Fruit fly (Drosophila melanogaster) whole organism, embryonic: Measurements from ENCODE around the gene CG12299.

Experiments
- Abd-B ChIP-seq: fragments of 200-800 bp; sonication (Bioruptor generic); optimal IDR thresholded peaks from 2 replicates; lab custom pipeline; 2018; ENCODE audit warnings: missing biosample characterization, mild to moderate bottlenecking, missing genetic modification characterization, moderate library complexity
- BEAF-32 ChIP-seq: fragments of 200-800 bp; sonication (Bioruptor generic); optimal IDR thresholded peaks from 3 replicates; lab custom pipeline; 2017; ENCODE audit warnings: missing biosample characterization, missing genetic modification characterization, mild to moderate bottlenecking, moderate library complexity, missing genetic modification reagents
- CG10147 ChIP-seq: fragments of 200-800 bp; sonication (Bioruptor generic); optimal IDR thresholded peaks from 2 replicates; lab custom pipeline; 2019; ENCODE audit warnings: missing biosample characterization, mild to moderate bottlenecking, missing genetic modification characterization, moderate library complexity
- CG10274 ChIP-seq: fragments of 200-800 bp; sonication (Bioruptor generic); optimal IDR thresholded peaks from 3 replicates; lab custom pipeline; 2017; ENCODE audit warnings: missing biosample characterization, mild to moderate bottlenecking, missing genetic modification characterization
- CG12155 ChIP-seq: fragments of 200-800 bp; sonication (Bioruptor generic); optimal IDR thresholded peaks from 3 replicates; lab custom pipeline; 2016; ENCODE audit warnings: missing biosample characterization, missing genetic modification characterization
- CG15073 ChIP-seq: fragments of 200-800 bp; sonication (Bioruptor generic); optimal IDR thresholded peaks from 2 replicates; lab custom pipeline; 2016; ENCODE audit warnings: missing biosample characterization, missing genetic modification characterization
- CG17186 ChIP-seq: fragments of 200-800 bp; sonication (Bioruptor generic); optimal IDR thresholded peaks from 3 replicates; lab custom pipeline; 2017; ENCODE audit warnings: missing biosample characterization, missing genetic modification reagents, missing genetic modification characterization
- CG17829 ChIP-seq: fragments of 200-800 bp; optimal IDR thresholded peaks from 2 replicates; lab custom pipeline; 2019; ENCODE audit warnings: missing biosample characterization, mild to moderate bottlenecking, missing genetic modification characterization, moderate library complexity
- CG1832 ChIP-seq: fragments of 200-800 bp; sonication (Bioruptor generic); optimal IDR thresholded peaks from 2 replicates; lab custom pipeline; 2017; ENCODE audit warnings: missing biosample characterization, mild to moderate bottlenecking, missing genetic modification characterization, inconsistent platforms
- CG2116 ChIP-seq: fragments of 200-800 bp; sonication (Bioruptor generic); optimal IDR thresholded peaks from 3 replicates; lab custom pipeline; 2018; ENCODE audit warnings: missing biosample characterization, mild to moderate bottlenecking, missing genetic modification characterization
- CG2120 ChIP-seq: fragments of 200-800 bp; sonication (Bioruptor generic); optimal IDR thresholded peaks from 3 replicates; lab custom pipeline; 2016; ENCODE audit warnings: missing biosample characterization, missing genetic modification characterization
- CG2712 ChIP-seq: fragments of 200-800 bp; optimal IDR thresholded peaks from 3 replicates; lab custom pipeline; 2019; ENCODE audit warnings: missing biosample characterization, mild to moderate bottlenecking, missing genetic modification characterization, moderate library complexity
- CG4854 ChIP-seq: fragments of 200-800 bp; sonication (Bioruptor generic); optimal IDR thresholded peaks from 2 replicates; lab custom pipeline; 2016; ENCODE audit warnings: missing biosample characterization, missing genetic modification characterization, inconsistent platforms
- CG5180 ChIP-seq: fragments of 200-800 bp; sonication (Bioruptor generic); optimal IDR thresholded peaks from 3 replicates; lab custom pipeline; 2017; ENCODE audit warnings: missing biosample characterization, missing genetic modification characterization, mild to moderate bottlenecking, moderate library complexity, missing genetic modification reagents
- CG6791 ChIP-seq: fragments of 200-800 bp; sonication (Bioruptor generic); IDR thresholded peaks from 3 replicates; pipeline ENCODE4 v1.3.6; 2022; ENCODE audit warnings: missing biosample characterization, missing genetic modification characterization; ENCODE audit not compliant: partially characterized antibody
- CG7786 ChIP-seq: fragments of 200-800 bp; sonication (Bioruptor generic); optimal IDR thresholded peaks from 2 replicates; lab custom pipeline; 2016; ENCODE audit warnings: missing biosample characterization, missing genetic modification characterization
- CG7963 ChIP-seq: fragments of 200-800 bp; sonication (Bioruptor generic); IDR thresholded peaks from 3 replicates; pipeline ENCODE4 v1.3.6; 2022; ENCODE audit warnings: missing biosample characterization, missing genetic modification characterization; ENCODE audit not compliant: partially characterized antibody
- CG8944 ChIP-seq: fragments of 200-800 bp; sonication (Bioruptor generic); optimal IDR thresholded peaks from 3 replicates; lab custom pipeline; 2016; ENCODE audit warnings: missing biosample characterization, missing genetic modification characterization
- Dip2 ChIP-seq: fragments of 200-800 bp; sonication (Bioruptor generic); IDR thresholded peaks from 2 replicates; pipeline ENCODE4 v1.3.6; 2022; ENCODE audit warnings: missing biosample characterization, missing genetic modification characterization
- Ets65A ChIP-seq: fragments of 200-800 bp; sonication (Bioruptor generic); peaks from one replicate; lab custom pipeline; 2016; ENCODE audit warnings: missing biosample characterization, missing genetic modification characterization
- H15 ChIP-seq: fragments of 200-800 bp; sonication (Bioruptor generic); IDR thresholded peaks from 3 replicates; pipeline ENCODE4 v1.3.6; 2022; ENCODE audit warnings: missing biosample characterization, missing genetic modification characterization
- HLH4C ChIP-seq: fragments of 200-800 bp; sonication (Bioruptor generic); IDR thresholded peaks from 3 replicates; pipeline ENCODE4 v1.3.6; 2022; ENCODE audit warnings: missing biosample characterization, missing genetic modification characterization; ENCODE audit not compliant: partially characterized antibody
- HLHmδ ChIP-seq: fragments of 200-800 bp; sonication (Bioruptor generic); optimal IDR thresholded peaks from 2 replicates; lab custom pipeline; 2018; ENCODE audit warnings: missing biosample characterization, mild to moderate bottlenecking, missing genetic modification characterization, moderate library complexity
- Hsf ChIP-seq: fragments of 200-800 bp; sonication (Bioruptor generic); optimal IDR thresholded peaks from 3 replicates; lab custom pipeline; 2016; ENCODE audit warnings: missing biosample characterization, missing genetic modification characterization
- NC2β ChIP-seq: fragments of 200-800 bp; sonication (Bioruptor generic); optimal IDR thresholded peaks from 2 replicates; lab custom pipeline; 2016; ENCODE audit warnings: missing biosample characterization, missing genetic modification characterization
- Pdp1 ChIP-seq, 2 experiments: fragments of 200-800 bp; sonication (Bioruptor generic); optimal IDR thresholded peaks; 3 replicates each; lab custom pipeline; 2016; ENCODE audit warnings: missing biosample characterization in 2 of 2, missing genetic modification characterization in 2 of 2, mild to moderate bottlenecking in 1 of 2, moderate library complexity in 1 of 2
- Rx ChIP-seq: fragments of 200-800 bp; sonication (Bioruptor generic); IDR thresholded peaks from 2 replicates; pipeline ENCODE4 v1.3.6; 2022; ENCODE audit warnings: missing biosample characterization, missing genetic modification characterization
- ac ChIP-seq: fragments of 200-800 bp; sonication (Bioruptor generic); optimal IDR thresholded peaks from 3 replicates; lab custom pipeline; 2017; ENCODE audit warnings: missing biosample characterization, mild to moderate bottlenecking, missing genetic modification characterization
- chif ChIP-seq, 2 experiments: fragments of 200-800 bp; sonication (Bioruptor generic); optimal IDR thresholded peaks; 3 replicates each; lab custom pipeline; 2016; ENCODE audit warnings: missing biosample characterization in 2 of 2, missing genetic modification characterization in 2 of 2
- chinmo ChIP-seq: fragments of 200-800 bp; sonication (Bioruptor generic); IDR thresholded peaks from 4 replicates; pipeline ENCODE4 v1.3.6; 2022; ENCODE audit warnings: missing biosample characterization, missing genetic modification characterization; ENCODE audit not compliant: partially characterized antibody
- fd96Cb ChIP-seq: fragments of 200-800 bp; sonication (Bioruptor generic); optimal IDR thresholded peaks from 2 replicates; lab custom pipeline; 2018; ENCODE audit warnings: missing biosample characterization, mild to moderate bottlenecking, missing genetic modification characterization, moderate library complexity
- gcm2 ChIP-seq: fragments of 200-800 bp; sonication (Bioruptor generic); optimal IDR thresholded peaks from 2 replicates; lab custom pipeline; 2016; ENCODE audit warnings: missing biosample characterization, missing genetic modification characterization
- gro ChIP-seq: fragments of 200-800 bp; sonication (Bioruptor generic); optimal IDR thresholded peaks from 2 replicates; lab custom pipeline; 2016; ENCODE audit warnings: missing biosample characterization, missing genetic modification characterization
- gsb-n ChIP-seq: fragments of 200-800 bp; sonication (Bioruptor generic); optimal IDR thresholded peaks from 3 replicates; lab custom pipeline; 2018; ENCODE audit warnings: missing biosample characterization, mild to moderate bottlenecking, missing genetic modification characterization
- insv ChIP-seq, 2 experiments: fragments of 200-800 bp; sonication (Bioruptor generic); optimal IDR thresholded peaks; 3 replicates each; lab custom pipeline; 2016 to 2018; ENCODE audit warnings: missing biosample characterization in 2 of 2, missing genetic modification characterization in 2 of 2
- jumu ChIP-seq: fragments of 200-800 bp; sonication (Bioruptor generic); optimal IDR thresholded peaks from 3 replicates; lab custom pipeline; 2016; ENCODE audit warnings: missing biosample characterization, missing genetic modification characterization
- knrl ChIP-seq: fragments of 200-800 bp; sonication (Bioruptor generic); IDR thresholded peaks from 3 replicates; pipeline ENCODE4 v1.3.6; 2022; ENCODE audit warnings: missing biosample characterization, missing genetic modification characterization; ENCODE audit not compliant: partially characterized antibody
- mld ChIP-seq: fragments of 200-800 bp; sonication (Bioruptor generic); IDR thresholded peaks from 3 replicates; pipeline ENCODE4 v1.3.6; 2022; ENCODE audit warnings: missing biosample characterization, missing genetic modification characterization; ENCODE audit not compliant: partially characterized antibody
- nmo ChIP-seq: fragments of 200-800 bp; sonication (Bioruptor generic); optimal IDR thresholded peaks from 2 replicates; lab custom pipeline; 2018; ENCODE audit warnings: missing biosample characterization, mild to moderate bottlenecking, missing genetic modification characterization, moderate library complexity
- oc ChIP-seq: fragments of 200-800 bp; sonication (Bioruptor generic); optimal IDR thresholded peaks from 2 replicates; lab custom pipeline; 2018; ENCODE audit warnings: missing biosample characterization, mild to moderate bottlenecking, missing genetic modification characterization, moderate library complexity
- org-1 ChIP-seq: fragments of 200-800 bp; sonication (Bioruptor generic); optimal IDR thresholded peaks from 2 replicates; lab custom pipeline; 2017; ENCODE audit warnings: missing biosample characterization, missing genetic modification characterization
- prd ChIP-seq, 3 experiments: fragments of >200 bp in 2 of 3; fragments of 200-800 bp in 1 of 3; sonication (Bioruptor generic) in 1 of 3; optimal IDR thresholded peaks in 2 of 3; IDR thresholded peaks in 1 of 3; 2 replicates in 2 of 3; 3 replicates in 1 of 3; pipeline versions ENCODE4 v1.3.6 to Lab custom; 2017 to 2022; ENCODE audit warnings: missing biosample characterization in 1 of 3, missing genetic modification characterization in 1 of 3
- seq ChIP-seq: fragments of 200-800 bp; sonication (Bioruptor generic); IDR thresholded peaks from 2 replicates; pipeline ENCODE4 v1.3.6; 2022; ENCODE audit warnings: missing biosample characterization, missing genetic modification characterization
- sim ChIP-seq: fragments of 200-800 bp; sonication (Bioruptor generic); IDR thresholded peaks from 2 replicates; pipeline ENCODE4 v1.3.6; 2022; ENCODE audit warnings: missing biosample characterization, missing genetic modification characterization

CG12299 gene

DNA sequence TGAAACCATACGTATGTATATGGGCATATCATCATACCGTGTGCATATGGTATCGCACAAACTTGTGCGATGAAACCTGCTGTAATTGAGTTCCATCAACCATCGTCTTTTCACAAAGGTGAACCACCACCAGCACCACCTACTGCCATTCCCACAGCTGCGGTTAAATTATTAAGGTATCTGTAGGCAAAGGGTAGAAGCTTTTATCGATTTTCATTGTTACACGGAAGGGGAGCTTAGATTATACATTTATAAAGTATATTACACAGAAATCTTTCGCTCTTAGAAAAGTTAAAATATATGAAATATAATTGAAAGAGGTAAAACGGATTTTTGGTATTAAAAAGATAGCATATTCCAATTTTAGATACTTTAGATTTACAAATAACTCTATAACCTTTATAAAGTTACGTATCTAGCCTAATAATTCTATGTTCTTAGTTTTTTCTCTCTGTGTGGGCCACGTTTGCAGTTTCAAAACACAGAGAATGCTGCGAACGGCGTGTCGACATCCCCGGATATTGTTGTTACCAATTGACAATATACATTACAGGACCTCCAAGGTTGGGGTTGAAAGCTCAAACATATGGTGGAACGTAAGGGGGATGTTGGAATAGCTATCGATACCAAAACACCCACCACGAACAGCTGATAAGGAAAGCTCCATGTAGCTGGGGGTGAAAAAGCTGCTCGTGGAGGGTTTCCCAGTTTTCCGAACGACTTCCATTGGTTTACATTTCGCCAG is 23.4 kb downstream of the CG12299 start, which contains the start of gene CG6495 (continued):
- TF ChIP-seq CG7786 (GFP tag; lab: Kevin White, UChicago) (no peak), CG5180 (GFP tag; lab: Kevin White, UChicago) (peak; percentile 0), gsb-n (tag; lab: Kevin White, UChicago) (no peak), jumu (GFP tag; lab: Kevin White, UChicago) (no peak), HLHmδ (GFP tag; lab: Kevin White, UChicago) (no peak), Ets65A (GFP tag; lab: Kevin White, UChicago) (no peak), H15 (GFP tag; lab: Robert Waterston, UW) (no peak), knrl (no peak), gcm2 (GFP tag; lab: Kevin White, UChicago) (no peak)

DNA sequence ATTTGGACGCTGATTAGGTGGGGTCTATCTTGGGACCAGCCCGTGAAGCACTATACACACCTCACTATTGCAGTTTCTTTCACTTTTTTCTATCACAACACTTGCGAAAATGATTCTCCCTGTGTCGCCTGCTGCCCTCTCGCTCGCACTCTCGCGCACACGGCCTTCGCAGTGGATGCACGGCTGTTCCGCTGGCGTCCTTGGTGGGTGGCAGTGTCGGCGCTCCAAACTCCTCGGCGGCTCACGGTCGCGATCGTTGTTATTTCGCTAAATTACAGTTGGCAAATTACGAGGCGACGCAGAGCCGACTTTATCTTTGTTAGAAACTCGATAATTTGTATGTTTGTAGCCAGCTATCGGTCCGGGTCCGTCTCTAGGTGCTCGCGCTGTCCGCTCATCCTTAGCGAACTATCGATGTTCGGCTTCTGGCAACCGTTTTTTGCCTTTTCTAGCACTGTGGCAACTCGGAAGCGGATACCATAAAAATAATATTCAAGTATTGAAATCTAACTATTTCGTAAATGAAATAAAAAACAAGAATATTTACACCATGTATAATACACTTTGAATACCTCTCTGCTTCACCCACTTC is 30.5 kb downstream of the CG12299 start, which contains the start of gene Ubc2:
Gene Ubc2 (minus strand): TSS at position 410 of the 592 bp plus-strand sequence.
- TF ChIP-seq BEAF-32 (GFP tag; lab: Kevin White, UChicago) (peak; percentile 84), nmo (GFP tag; lab: Kevin White, UChicago) (peak; percentile 52), CG10147 (GFP tag; lab: Kevin White, UChicago) (no peak), Abd-B (peak; percentile 20), mld (GFP tag; lab: Robert Waterston, UW) (peak; percentile 67; the same call in 2 of the 3 replicates), CG8944 (GFP tag; lab: Kevin White, UChicago) (peak; percentile 13), CG2116 (GFP tag; lab: Kevin White, UChicago) (peak; percentile 90), CG15073 (GFP tag; lab: Kevin White, UChicago) (no peak), ac (GFP tag; lab: Kevin White, UChicago) (no peak), gcm2 (GFP tag; lab: Kevin White, UChicago) (no peak), oc (tag; lab: Kevin White, UChicago) (no peak), CG6791 (GFP tag; lab: Robert Waterston, UW) (peak; percentile 85), fd96Cb (tag; lab: Kevin White, UChicago) (no peak), org-1 (GFP tag; lab: Kevin White, UChicago) (no peak), seq (GFP tag; lab: Robert Waterston, UW) (0 out of 2 replicates have a peak, but pooled peaks have one; percentile 7), HLH4C (GFP tag; lab: Robert Waterston, UW) (peak; percentile 83), chif (GFP tag; optimal IDR thresholded peaks at IDR 0.05; lab: Kevin White, UChicago) (no peak), CG12155 (GFP tag; lab: Kevin White, UChicago) (peak; percentile 15), gro (peak; percentile 31), NC2β (GFP tag; lab: Kevin White, UChicago) (peak; percentile 60), sim (GFP tag; lab: Robert Waterston, UW) (no peak), CG4854 (GFP tag; lab: Kevin White, UChicago) (peak; percentile 8), prd (optimal IDR thresholded peaks at IDR 0.05; lab: Kevin White, UChicago) (no peak), prd (GFP tag; IDR thresholded peaks at IDR 0.05; lab: Robert Waterston, UW) (peak; percentile 33; the same call in 2 of the 3 replicates), Rx (GFP tag; lab: Robert Waterston, UW) (no peak), chinmo (0 out of 4 replicates have a peak, but pooled peaks have one; percentile 7), Pdp1 (GFP tag; optimal IDR thresholded peaks at IDR 0.05; lab: Kevin White, UChicago) (peak in 1 of 2 experiments; percentile 41), insv (GFP tag; optimal IDR thresholded peaks at IDR 0.05; lab: Kevin White, UChicago) (no peak), CG2712 (tag; lab: Kevin White, UChicago) (peak; percentile 37), CG7786 (GFP tag; lab: Kevin White, UChicago) (peak; percentile 10), CG1832 (GFP tag; lab: Kevin White, UChicago) (peak; percentile 73), Hsf (peak; percentile 34), CG2120 (GFP tag; lab: Kevin White, UChicago) (peak; percentile 66), Dip2 (GFP tag; lab: Robert Waterston, UW) (no peak), jumu (GFP tag; lab: Kevin White, UChicago) (peak; percentile 16), CG17186 (GFP tag; lab: Kevin White, UChicago) (peak; percentile 78), CG7963 (GFP tag; lab: Robert Waterston, UW) (peak; percentile 60; the same call in 2 of the 3 replicates), CG17829 (tag; lab: Kevin White, UChicago) (peak; percentile 43), CG10274 (GFP tag; lab: Kevin White, UChicago) (no peak)
